Worm (Caenorhabditis elegans) whole organism, late embryonic: ENCODE results near the gene Y57A10B.6.

Source experiments
- C38D4.7 ChIP-seq: fragments of 200-800 bp; sonication (Bioruptor generic); optimal IDR thresholded peaks from 2 replicates; lab custom pipeline; 2018; ENCODE audit warnings: mild to moderate bottlenecking, missing genetic modification characterization, moderate library complexity, missing compliant biosample characterization
- F13H6.1 ChIP-seq: sonication (generic microtip); optimal IDR thresholded peaks from 2 replicates; lab custom pipeline; 2016; ENCODE audit warnings: missing genetic modification characterization, missing compliant biosample characterization
- K09A11.1 ChIP-seq: sonication (generic microtip); optimal IDR thresholded peaks from 2 replicates; lab custom pipeline; 2017; ENCODE audit warnings: antibody characterized with exemption, mild to moderate bottlenecking, missing genetic modification characterization, missing compliant biosample characterization; ENCODE audit not compliant: insufficient read depth
- ahr-1 ChIP-seq: sonication (generic microtip); optimal IDR thresholded peaks from 2 replicates; lab custom pipeline; 2016; ENCODE audit warnings: missing genetic modification characterization, missing compliant biosample characterization
- ceh-14 ChIP-seq: sonication (generic microtip); optimal IDR thresholded peaks from 2 replicates; lab custom pipeline; 2016; ENCODE audit warnings: missing genotype, missing genetic modification characterization, missing compliant biosample characterization
- ceh-22 ChIP-seq: sonication (generic microtip); optimal IDR thresholded peaks from 2 replicates; lab custom pipeline; 2017; ENCODE audit warnings: missing biosample characterization, missing genetic modification characterization
- ceh-24 ChIP-seq: sonication (generic microtip); optimal IDR thresholded peaks from 2 replicates; lab custom pipeline; 2016; ENCODE audit warnings: mild to moderate bottlenecking, missing genetic modification characterization, missing compliant biosample characterization
- ceh-30 ChIP-seq: fragments of 150-350 bp; optimal IDR thresholded peaks from 2 replicates; lab custom pipeline; 2014; ENCODE audit warnings: missing biosample characterization, missing genetic modification characterization
- ceh-31 ChIP-seq: sonication (generic microtip); optimal IDR thresholded peaks from 2 replicates; lab custom pipeline; 2016; ENCODE audit warnings: missing genetic modification characterization, missing compliant biosample characterization
- ceh-34 ChIP-seq: sonication (generic microtip); optimal IDR thresholded peaks from 2 replicates; lab custom pipeline; 2016; ENCODE audit warnings: mild to moderate bottlenecking, missing genetic modification characterization, missing compliant biosample characterization
- ceh-48 ChIP-seq: sonication (generic microtip); optimal IDR thresholded peaks from 2 replicates; lab custom pipeline; 2016; ENCODE audit warnings: missing genetic modification characterization, inconsistent platforms, missing compliant biosample characterization
- ceh-6 ChIP-seq: fragments of 200-800 bp; sonication (Bioruptor generic); optimal IDR thresholded peaks from 2 replicates; lab custom pipeline; 2018; ENCODE audit warnings: mild to moderate bottlenecking, missing genetic modification characterization, missing compliant biosample characterization
- ceh-9 ChIP-seq: sonication (generic microtip); optimal IDR thresholded peaks from 2 replicates; lab custom pipeline; 2016; ENCODE audit warnings: mild to moderate bottlenecking, missing genetic modification characterization, inconsistent platforms, missing compliant biosample characterization
- dmd-4 ChIP-seq: sonication (generic microtip); optimal IDR thresholded peaks from 2 replicates; lab custom pipeline; 2016; ENCODE audit warnings: borderline replicate concordance, missing genetic modification characterization, missing compliant biosample characterization
- dve-1 ChIP-seq: sonication (generic microtip); optimal IDR thresholded peaks from 2 replicates; lab custom pipeline; 2017; ENCODE audit warnings: antibody characterized with exemption, mild to moderate bottlenecking, missing genetic modification characterization, missing compliant biosample characterization
- elt-2 ChIP-seq: sonication (generic microtip); optimal IDR thresholded peaks from 2 replicates; lab custom pipeline; 2016; ENCODE audit warnings: missing genetic modification reagents, missing genetic modification characterization, missing compliant biosample characterization
- ets-4 ChIP-seq: sonication (generic microtip); optimal IDR thresholded peaks from 2 replicates; lab custom pipeline; 2016; ENCODE audit warnings: missing genetic modification characterization, missing compliant biosample characterization
- eyg-1 ChIP-seq: sonication (generic microtip); optimal IDR thresholded peaks from 2 replicates; lab custom pipeline; 2016; ENCODE audit warnings: missing genotype, missing genetic modification characterization, missing compliant biosample characterization
- hlh-13 ChIP-seq: fragments of 200-800 bp; sonication (Bioruptor generic); optimal IDR thresholded peaks from 2 replicates; lab custom pipeline; 2018; ENCODE audit warnings: mild to moderate bottlenecking, missing genetic modification characterization, missing compliant biosample characterization
- hlh-15 ChIP-seq: sonication (generic microtip); optimal IDR thresholded peaks from 2 replicates; lab custom pipeline; 2016; ENCODE audit warnings: missing genetic modification characterization, missing compliant biosample characterization
- lin-11 ChIP-seq: fragments of 200-800 bp; sonication (Bioruptor generic); optimal IDR thresholded peaks from 2 replicates; lab custom pipeline; 2018; ENCODE audit warnings: mild to moderate bottlenecking, missing genetic modification characterization, missing compliant biosample characterization
- madf-2 ChIP-seq: sonication (generic microtip); optimal IDR thresholded peaks from 2 replicates; lab custom pipeline; 2017; ENCODE audit warnings: missing genetic modification characterization, missing compliant biosample characterization
- nhr-11 ChIP-seq: fragments of 150-350 bp; optimal IDR thresholded peaks from 2 replicates; lab custom pipeline; 2014; ENCODE audit warnings: missing biosample characterization, missing genetic modification characterization
- nhr-232 ChIP-seq: sonication (generic microtip); optimal IDR thresholded peaks from 2 replicates; lab custom pipeline; 2016; ENCODE audit warnings: missing genetic modification characterization, missing compliant biosample characterization
- pag-3 ChIP-seq: sonication (generic microtip); optimal IDR thresholded peaks from 2 replicates; lab custom pipeline; 2016; ENCODE audit warnings: missing compliant biosample characterization, missing genetic modification characterization, borderline replicate concordance
- pha-2 ChIP-seq: sonication (generic microtip); optimal IDR thresholded peaks from 2 replicates; lab custom pipeline; 2017; ENCODE audit warnings: mild to moderate bottlenecking, missing genetic modification characterization, missing compliant biosample characterization
- pros-1 ChIP-seq: fragments of 150-350 bp; optimal IDR thresholded peaks from 2 replicates; lab custom pipeline; 2014; ENCODE audit warnings: missing biosample characterization, missing genetic modification reagents, missing genetic modification characterization
- rnt-1 ChIP-seq: sonication (generic microtip); optimal IDR thresholded peaks from 2 replicates; lab custom pipeline; 2016; ENCODE audit warnings: missing genetic modification characterization, missing compliant biosample characterization
- sox-2 ChIP-seq: fragments of 200-800 bp; sonication (Bioruptor generic); IDR thresholded peaks from 2 replicates; pipeline ENCODE4 v1.3.6; 2022; ENCODE audit warnings: missing genetic modification reagents, missing genetic modification characterization, missing compliant biosample characterization
- syd-9 ChIP-seq: sonication (generic microtip); optimal IDR thresholded peaks from 2 replicates; lab custom pipeline; 2016; ENCODE audit warnings: mild to moderate bottlenecking, missing genetic modification characterization, moderate library complexity, missing compliant biosample characterization
- tbx-7 ChIP-seq: sonication (generic microtip); optimal IDR thresholded peaks from 2 replicates; lab custom pipeline; 2016; ENCODE audit warnings: missing genotype, missing genetic modification characterization, missing compliant biosample characterization
- ttx-3 ChIP-seq: sonication (generic microtip); optimal IDR thresholded peaks from 2 replicates; lab custom pipeline; 2016; ENCODE audit warnings: missing genetic modification reagents, missing genetic modification characterization, missing compliant biosample characterization
- unc-42 ChIP-seq: sonication (generic microtip); optimal IDR thresholded peaks from 2 replicates; lab custom pipeline; 2016; ENCODE audit warnings: missing genotype, missing genetic modification characterization, missing compliant biosample characterization
- unc-55 ChIP-seq: sonication (generic microtip); optimal IDR thresholded peaks from 2 replicates; lab custom pipeline; 2017; ENCODE audit warnings: missing biosample characterization, missing genetic modification reagents, missing genetic modification characterization
- unc-86 ChIP-seq: sonication (generic microtip); optimal IDR thresholded peaks from 2 replicates; lab custom pipeline; 2016; ENCODE audit warnings: missing genetic modification characterization, missing compliant biosample characterization
- ztf-16 ChIP-seq: sonication (generic microtip); optimal IDR thresholded peaks from 2 replicates; lab custom pipeline; 2017; ENCODE audit warnings: missing genetic modification characterization, missing compliant biosample characterization

Y57A10B.6 gene

ce11 chrII:12352115-12352514 is 37.8 kb upstream of the Y57A10B.6 start, which contains the start of gene ras-1:
Gene ras-1, minus strand, starts transcription at chrII:12352243.
- TF ChIP-seq F13H6.1 (tag; lab: Kevin White, UChicago) (no peak), ceh-30 (tag; lab: Kevin White, UChicago) (no peak), elt-2 (tag; lab: Kevin White, UChicago) (peak; percentile 22), tbx-7 (tag; lab: Kevin White, UChicago) (no peak)

ce11 chrII:12353104-12353503 is 36.8 kb upstream of the Y57A10B.6 start:
- TF ChIP-seq pha-2 (no peak), ahr-1 (no peak), ceh-6 (no peak), lin-11 (tag; lab: Kevin White, UChicago) (no peak), dve-1 (tag; lab: Kevin White, UChicago) (no peak), ttx-3 (tag; lab: Kevin White, UChicago) (no peak), pag-3 (tag; lab: Kevin White, UChicago) (no peak), unc-55 (no peak), ceh-34 (tag; lab: Kevin White, UChicago) (no peak), dmd-4 (tag; lab: Kevin White, UChicago) (no peak), madf-2 (no peak), rnt-1 (no peak), pros-1 (no peak), ets-4 (tag; lab: Kevin White, UChicago) (no peak)

- no peak for TF ChIP-seq pha-2
- no peak for TF ChIP-seq ceh-14 (tag; lab: Kevin White, UChicago)
- peak; percentile 96 for TF ChIP-seq unc-55
Observed at ce11 chrII:12353816-12354215, 36.1 kb upstream of the Y57A10B.6 start.

- TF ChIP-seq ets-4 (tag; lab: Kevin White, UChicago), result no peak
- TF ChIP-seq unc-42 (tag; lab: Kevin White, UChicago), result no peak
- no peak for TF ChIP-seq ttx-3 (tag; lab: Kevin White, UChicago)
- no peak for TF ChIP-seq C38D4.7 (GFP tag; lab: Kevin White, UChicago)
- no peak for TF ChIP-seq ceh-22 (tag; lab: Kevin White, UChicago)
- no peak for TF ChIP-seq unc-55
- TF ChIP-seq K09A11.1 (tag; lab: Kevin White, UChicago), result no peak
- no peak for TF ChIP-seq ceh-30 (tag; lab: Kevin White, UChicago)
- no peak for TF ChIP-seq sox-2 (GFP tag; lab: Robert Waterston, UW)
- TF ChIP-seq elt-2 (tag; lab: Kevin White, UChicago), result no peak
- TF ChIP-seq hlh-15 (tag; lab: Kevin White, UChicago), result no peak
- no peak for TF ChIP-seq nhr-232 (tag; lab: Kevin White, UChicago)
- TF ChIP-seq, all 69 proteins: peak for 0
Observed at ce11 chrII:12362262-12362661, 27.6 kb upstream of the Y57A10B.6 start.

ce11 chrII:12369202-12369601 is 20.7 kb upstream of the Y57A10B.6 start:
- no peak for TF ChIP-seq ceh-24 (tag; lab: Kevin White, UChicago)
- no peak for TF ChIP-seq ceh-48
- TF ChIP-seq ceh-34 (tag; lab: Kevin White, UChicago), result no peak
- no peak for TF ChIP-seq ztf-16 (tag; lab: Kevin White, UChicago)

- TF ChIP-seq unc-86 (no peak), ceh-9 (tag; lab: Kevin White, UChicago) (no peak), syd-9 (tag; lab: Kevin White, UChicago) (no peak), ceh-31 (tag; lab: Kevin White, UChicago) (peak; percentile 47), ceh-6 (no peak), eyg-1 (no peak), unc-42 (tag; lab: Kevin White, UChicago) (peak; percentile 63), nhr-11 (tag; lab: Kevin White, UChicago) (no peak), hlh-13 (GFP tag; lab: Kevin White, UChicago) (no peak)
- TF ChIP-seq, all 69 proteins: peak for 2
Observed at ce11 chrII:12373921-12374320, 16.0 kb upstream of the Y57A10B.6 start.
